Fruit fly (Drosophila melanogaster): ENCODE results near the gene Dpm3.

DNA sequence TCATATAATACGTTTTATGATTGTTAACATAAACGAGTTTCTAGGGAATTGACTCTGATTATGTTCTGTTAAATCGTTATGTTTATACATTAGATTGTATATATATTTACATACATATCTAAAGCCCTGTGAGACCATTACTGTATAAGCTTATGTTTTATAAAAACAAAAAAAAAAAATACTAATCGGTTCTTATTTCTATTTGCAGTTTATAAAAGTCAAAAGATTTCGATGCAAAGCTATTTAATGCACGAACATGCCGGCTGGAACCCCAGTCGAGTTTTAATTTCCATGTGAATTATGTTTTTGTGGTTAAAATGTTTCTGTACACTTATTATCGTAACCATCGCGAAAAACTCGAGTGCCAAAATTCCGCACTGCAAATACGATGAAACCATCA lies 49.5 kb downstream of the Dpm3 start, which contains the start of gene mthl12:
- TF ChIP-seq fd85E (GFP tag; optimal IDR thresholded peaks at IDR 0.05) (no peak), CG6854 (GFP tag; optimal IDR thresholded peaks at IDR 0.05) (no peak), Ets21C (GFP tag; optimal IDR thresholded peaks at IDR 0.05) (no peak), CG8319 (GFP tag; optimal IDR thresholded peaks at IDR 0.05) (no peak), lz (GFP tag; optimal IDR thresholded peaks at IDR 0.05) (no peak), CG16779 (tag; optimal IDR thresholded peaks at IDR 0.05) (no peak)
